Worm (Caenorhabditis elegans): ENCODE measurements around the gene Y73B6BL.14.

The Y73B6BL.14 gene

ce11 chrIV:6323654-6324224, 19.0 kb downstream of the Y73B6BL.14 start, which contains the start of gene sqd-1 (continued):
- TF ChIP-seq hlh-26 (GFP tag; conservative IDR thresholded peaks at IDR 0.05) (no peak), somi-1 (GFP tag; optimal IDR thresholded peaks at IDR 0.05) (peak; percentile 22), ekl-4 (GFP tag; IDR thresholded peaks at IDR 0.05) (peak; percentile 93), sptf-2 (GFP tag; optimal IDR thresholded peaks at IDR 0.05) (no peak), attf-3 (GFP tag; conservative IDR thresholded peaks at IDR 0.05) (peak; percentile 75), T26A5.8 (tag; optimal IDR thresholded peaks at IDR 0.05) (peak; percentile 9), hsf-1 (GFP tag; IDR thresholded peaks at IDR 0.05) (peak; percentile 76; the same call in 1 of the 2 replicates), D2030.7 (GFP tag; IDR thresholded peaks at IDR 0.05) (peak; percentile 89), tlf-1 (GFP tag; optimal IDR thresholded peaks at IDR 0.05) (peak; percentile 93), lin-40 (tag; optimal IDR thresholded peaks at IDR 0.05) (peak; percentile 96), ztf-22 (GFP tag; optimal IDR thresholded peaks at IDR 0.05) (peak; percentile 55), mxl-1 (tag; optimal IDR thresholded peaks at IDR 0.05) (no peak), F23B12.7 (tag; optimal IDR thresholded peaks at IDR 0.05; ENCODE audit: insufficient read depth) (peak; percentile 93), F57C9.4 (tag; optimal IDR thresholded peaks at IDR 0.05) (peak; percentile 79), attf-5 (GFP tag; optimal IDR thresholded peaks at IDR 0.05) (peak; percentile 88), F49E8.2 (tag; optimal IDR thresholded peaks at IDR 0.05; ENCODE audit: insufficient read depth) (peak; percentile 78), ceh-91 (GFP tag; IDR thresholded peaks at IDR 0.05) (peak; percentile 89), F10E7.11 (tag; optimal IDR thresholded peaks at IDR 0.05) (no peak), nhr-80 (tag; optimal IDR thresholded peaks at IDR 0.05) (peak; percentile 30), snpc-3.4 (tag; optimal IDR thresholded peaks at IDR 0.05) (peak; percentile 83), Y67H2A.10 (GFP tag; conservative IDR thresholded peaks at IDR 0.05) (peak; percentile 84), ztf-25 (GFP tag; IDR thresholded peaks at IDR 0.05) (peak; percentile 60; the same call in 1 of the 2 replicates), T07F8.4 (tag; optimal IDR thresholded peaks at IDR 0.05) (no peak), hmg-1.2 (GFP tag; IDR thresholded peaks at IDR 0.05) (peak; percentile 82), dpff-1 (tag; optimal IDR thresholded peaks at IDR 0.05) (no peak), snpc-1.3 (tag; optimal IDR thresholded peaks at IDR 0.05; ENCODE audit: insufficient read depth) (peak; percentile 64), sdz-38 (tag; optimal IDR thresholded peaks at IDR 0.05) (no peak), rpc-1 (optimal IDR thresholded peaks at IDR 0.05) (peak; percentile 14), rpc-1 (tag; optimal IDR thresholded peaks at IDR 0.05) (no peak), ztf-6 (GFP tag; IDR thresholded peaks at IDR 0.05) (peak; percentile 78), efl-1 (GFP tag; optimal IDR thresholded peaks at IDR 0.05) (peak; percentile 43), Y95B8A.8 (GFP tag; IDR thresholded peaks at IDR 0.05) (peak; percentile 92), unc-62 (GFP tag; optimal IDR thresholded peaks at IDR 0.05) (no peak), nfya-2 (GFP tag; IDR thresholded peaks at IDR 0.05) (no peak), ceh-79 (tag; optimal IDR thresholded peaks at IDR 0.05) (peak; percentile 52), akir-1 (GFP tag; optimal IDR thresholded peaks at IDR 0.05) (no peak), egl-44 (GFP tag; IDR thresholded peaks at IDR 0.05) (peak; percentile 86; the same call in 1 of the 2 replicates)

ce11 chrIV:6321667-6322066, 21.1 kb downstream of the Y73B6BL.14 start, which contains the start of gene Y73B6BL.29:
Gene Y73B6BL.29, plus strand, starts transcription at chrIV:6321929.
- TF ChIP-seq tbx-9 (tag; optimal IDR thresholded peaks at IDR 0.05; ENCODE audit: borderline replicate concordance) (no peak), attf-5 (GFP tag; optimal IDR thresholded peaks at IDR 0.05) (peak; percentile 39), F55B11.4 (tag; optimal IDR thresholded peaks at IDR 0.05; ENCODE audit: borderline replicate concordance, insufficient read depth) (no peak), unc-130 (GFP tag; optimal IDR thresholded peaks at IDR 0.05) (peak; percentile 95), F57A8.1 (GFP tag; optimal IDR thresholded peaks at IDR 0.05) (no peak), aptf-2 (GFP tag; conservative IDR thresholded peaks at IDR 0.05) (peak; percentile 72), snpc-1.3 (tag; optimal IDR thresholded peaks at IDR 0.05; ENCODE audit: insufficient read depth) (peak; percentile 66), rec-8 (tag; optimal IDR thresholded peaks at IDR 0.05) (peak; percentile 69 to 87), madf-10 (tag; optimal IDR thresholded peaks at IDR 0.05) (peak; percentile 72), ztf-28 (GFP tag; IDR thresholded peaks at IDR 0.05) (0 out of 2 replicates have a peak, but pooled peaks have one; percentile 71), T26A5.8 (tag; optimal IDR thresholded peaks at IDR 0.05) (no peak), ceh-79 (tag; optimal IDR thresholded peaks at IDR 0.05) (no peak), zim-3 (tag; optimal IDR thresholded peaks at IDR 0.05) (peak; percentile 46), ztf-18 (tag; optimal IDR thresholded peaks at IDR 0.05) (peak; percentile 49), ceh-58 (GFP tag; IDR thresholded peaks at IDR 0.05) (no peak), F37B4.10 (GFP tag; IDR thresholded peaks at IDR 0.05) (no peak)
